Fruit fly (Drosophila melanogaster) whole organism, prepupa: ENCODE measurements around the gene Blos3.

Experiments
- CG10631 ChIP-seq: fragments of 200-800 bp; sonication (Bioruptor generic); optimal IDR thresholded peaks from 2 replicates; lab custom pipeline; 2016; ENCODE audit warnings: missing biosample characterization, missing genetic modification characterization
- CG10669 ChIP-seq: fragments of 200-800 bp; sonication (Bioruptor generic); optimal IDR thresholded peaks from 3 replicates; lab custom pipeline; 2018; ENCODE audit warnings: missing biosample characterization, mild to moderate bottlenecking, missing genetic modification characterization, moderate library complexity
- CG11294 ChIP-seq: fragments of 200-800 bp; sonication (Bioruptor generic); IDR thresholded peaks from 2 replicates; pipeline ENCODE4 v1.3.6; 2022; ENCODE audit warnings: missing biosample characterization, missing genetic modification characterization
- CG11762 ChIP-seq: fragments of 200-800 bp; sonication (Bioruptor generic); optimal IDR thresholded peaks from 3 replicates; lab custom pipeline; 2016; ENCODE audit warnings: missing biosample characterization, missing genetic modification characterization; ENCODE audit not compliant: insufficient read depth
- CG11902 ChIP-seq: fragments of 200-800 bp; sonication (Bioruptor generic); optimal IDR thresholded peaks from 3 replicates; lab custom pipeline; 2016; ENCODE audit warnings: missing biosample characterization, missing genetic modification characterization
- CG15336 ChIP-seq: fragments of 200-800 bp; sonication (Bioruptor generic); IDR thresholded peaks from 2 replicates; pipeline ENCODE4 v1.3.6; 2022; ENCODE audit warnings: missing biosample characterization, missing genetic modification characterization
- CG1621 ChIP-seq: fragments of 200-800 bp; sonication (Bioruptor generic); optimal IDR thresholded peaks from 3 replicates; lab custom pipeline; 2018; ENCODE audit warnings: missing biosample characterization, mild to moderate bottlenecking, missing genetic modification characterization
- CG3032 ChIP-seq: fragments of 200-800 bp; optimal IDR thresholded peaks from 2 replicates; lab custom pipeline; 2019; ENCODE audit warnings: missing biosample characterization, mild to moderate bottlenecking, missing genetic modification characterization, moderate library complexity
- CG31627 ChIP-seq: fragments of 200-800 bp; sonication (Bioruptor generic); optimal IDR thresholded peaks from 3 replicates; lab custom pipeline; 2016; ENCODE audit warnings: missing biosample characterization, missing genetic modification characterization
- CG32006 ChIP-seq: fragments of 200-800 bp; sonication (Bioruptor generic); optimal IDR thresholded peaks from 3 replicates; lab custom pipeline; 2017; ENCODE audit warnings: missing biosample characterization, mild to moderate bottlenecking, missing genetic modification characterization
- CG3919 ChIP-seq: fragments of 200-800 bp; sonication (Bioruptor generic); optimal IDR thresholded peaks from 3 replicates; lab custom pipeline; 2016; ENCODE audit warnings: missing biosample characterization, missing genetic modification characterization
- CG6163 ChIP-seq: fragments of 200-800 bp; sonication (Bioruptor generic); IDR thresholded peaks from 3 replicates; pipeline ENCODE4 v1.3.6; 2022; ENCODE audit warnings: missing biosample characterization, missing genetic modification characterization
- CG6276 ChIP-seq: fragments of 200-800 bp; sonication (Bioruptor generic); optimal IDR thresholded peaks from 2 replicates; lab custom pipeline; 2017; ENCODE audit warnings: missing biosample characterization, mild to moderate bottlenecking, missing genetic modification characterization
- CG6792 ChIP-seq: fragments of 200-800 bp; sonication (Bioruptor generic); optimal IDR thresholded peaks from 3 replicates; lab custom pipeline; 2016; ENCODE audit warnings: missing biosample characterization, missing genetic modification characterization
- CG6808 ChIP-seq: fragments of 200-800 bp; sonication (Bioruptor generic); optimal IDR thresholded peaks from 3 replicates; lab custom pipeline; 2017; ENCODE audit warnings: missing biosample characterization, missing genetic modification characterization, mild to moderate bottlenecking, moderate library complexity, missing genetic modification reagents
- CG6854 ChIP-seq: fragments of 200-800 bp; sonication (Bioruptor generic); optimal IDR thresholded peaks from 2 replicates; lab custom pipeline; 2017; ENCODE audit warnings: missing biosample characterization, mild to moderate bottlenecking, missing genetic modification characterization
- CG7368 ChIP-seq: fragments of 200-800 bp; sonication (Bioruptor generic); optimal IDR thresholded peaks from 3 replicates; lab custom pipeline; 2016; ENCODE audit warnings: missing biosample characterization, missing genetic modification characterization
- CG8119 ChIP-seq: fragments of 200-800 bp; sonication (Bioruptor generic); IDR thresholded peaks from 3 replicates; pipeline ENCODE4 v1.3.6; 2022; ENCODE audit warnings: missing biosample characterization, missing genetic modification characterization
- CG8319 ChIP-seq: fragments of 200-800 bp; sonication (Bioruptor generic); optimal IDR thresholded peaks from 3 replicates; lab custom pipeline; 2016; ENCODE audit warnings: missing biosample characterization, missing genetic modification characterization
- CG8632 ChIP-seq: fragments of 200-800 bp; sonication (Bioruptor generic); optimal IDR thresholded peaks from 3 replicates; lab custom pipeline; 2016; ENCODE audit warnings: missing biosample characterization, missing genetic modification characterization
- CG9139 ChIP-seq: fragments of 200-800 bp; sonication (Bioruptor generic); optimal IDR thresholded peaks from 3 replicates; lab custom pipeline; 2017; ENCODE audit warnings: missing biosample characterization, mild to moderate bottlenecking, missing genetic modification characterization
- Eip75B ChIP-seq: fragments of 200-800 bp; sonication (Bioruptor generic); optimal IDR thresholded peaks from 3 replicates; lab custom pipeline; 2016; ENCODE audit warnings: missing biosample characterization, missing genetic modification characterization
- Eip78C ChIP-seq: fragments of 200-800 bp; sonication (Bioruptor generic); peaks from one replicate; lab custom pipeline; 2016; ENCODE audit warnings: missing biosample characterization, missing genetic modification characterization
- Eip93F ChIP-seq: fragments of 200-800 bp; sonication (Bioruptor generic); optimal IDR thresholded peaks from 2 replicates; lab custom pipeline; 2016; ENCODE audit warnings: missing biosample characterization, mild to moderate bottlenecking, missing genetic modification characterization
- Ets21C ChIP-seq: fragments of 200-800 bp; sonication (Bioruptor generic); optimal IDR thresholded peaks from 3 replicates; lab custom pipeline; 2016; ENCODE audit warnings: missing biosample characterization, missing genetic modification characterization
- Ets96B ChIP-seq: fragments of 200-800 bp; optimal IDR thresholded peaks from 2 replicates; lab custom pipeline; 2019; ENCODE audit warnings: missing biosample characterization, mild to moderate bottlenecking, missing genetic modification characterization, moderate library complexity
- Hr38 ChIP-seq: sonication (Bioruptor generic); optimal IDR thresholded peaks from 2 replicates; lab custom pipeline; 2016; ENCODE audit warnings: missing biosample characterization, missing genetic modification characterization
- Hr4 ChIP-seq: fragments of 200-800 bp; sonication (Bioruptor generic); optimal IDR thresholded peaks from 3 replicates; lab custom pipeline; 2016; ENCODE audit warnings: missing biosample characterization, missing genetic modification characterization
- Smox ChIP-seq: fragments of 200-800 bp; sonication (Bioruptor generic); optimal IDR thresholded peaks from 3 replicates; lab custom pipeline; 2016; ENCODE audit warnings: missing biosample characterization, missing genetic modification characterization
- Sox102F ChIP-seq: fragments of 200-800 bp; sonication (Bioruptor generic); optimal IDR thresholded peaks from 2 replicates; lab custom pipeline; 2016; ENCODE audit warnings: missing biosample characterization, mild to moderate bottlenecking, missing genetic modification characterization
- Sox14 ChIP-seq: fragments of 200-800 bp; sonication (Bioruptor generic); optimal IDR thresholded peaks from 3 replicates; lab custom pipeline; 2016; ENCODE audit warnings: missing biosample characterization, missing genetic modification characterization
- cyc ChIP-seq: fragments of 200-800 bp; sonication (Bioruptor generic); optimal IDR thresholded peaks from 3 replicates; lab custom pipeline; 2016; ENCODE audit warnings: missing biosample characterization, missing genetic modification characterization
- dsx ChIP-seq: fragments of 200-800 bp; optimal IDR thresholded peaks from 3 replicates; lab custom pipeline; 2019; ENCODE audit warnings: missing biosample characterization, mild to moderate bottlenecking, missing genetic modification characterization, moderate library complexity; ENCODE audit not compliant: poor library complexity, severe bottlenecking
- eg ChIP-seq: fragments of 200-800 bp; sonication (Bioruptor generic); IDR thresholded peaks from 3 replicates; pipeline ENCODE4 v1.3.6; 2022; ENCODE audit warnings: missing biosample characterization, missing genetic modification characterization
- esn ChIP-seq: fragments of 200-800 bp; sonication (Bioruptor generic); optimal IDR thresholded peaks from 2 replicates; lab custom pipeline; 2016; ENCODE audit warnings: missing biosample characterization, mild to moderate bottlenecking, missing genetic modification characterization, moderate library complexity
- fd59A ChIP-seq: fragments of 200-800 bp; sonication (Bioruptor generic); optimal IDR thresholded peaks from 2 replicates; lab custom pipeline; 2017; ENCODE audit warnings: missing biosample characterization, mild to moderate bottlenecking, missing genetic modification characterization, missing genetic modification reagents
- fd85E ChIP-seq: fragments of 200-800 bp; sonication (Bioruptor generic); optimal IDR thresholded peaks from 3 replicates; lab custom pipeline; 2016; ENCODE audit warnings: missing biosample characterization, missing genetic modification characterization
- fkh ChIP-seq: fragments of 200-800 bp; sonication (Bioruptor generic); optimal IDR thresholded peaks from 3 replicates; lab custom pipeline; 2017; ENCODE audit warnings: missing biosample characterization, mild to moderate bottlenecking, missing genetic modification characterization, moderate library complexity
- lz ChIP-seq: fragments of 200-800 bp; sonication (Bioruptor generic); optimal IDR thresholded peaks from 3 replicates; lab custom pipeline; 2016; ENCODE audit warnings: missing biosample characterization, missing genetic modification characterization
- pdm3 ChIP-seq: fragments of 200-800 bp; sonication (Bioruptor generic); optimal IDR thresholded peaks from 3 replicates; lab custom pipeline; 2016; ENCODE audit warnings: missing biosample characterization, missing genetic modification characterization
- salr ChIP-seq, 2 experiments: fragments of 200-800 bp; sonication (Bioruptor generic); optimal IDR thresholded peaks; 3 replicates each; lab custom pipeline; 2016 to 2018; ENCODE audit warnings: missing biosample characterization in 2 of 2, missing genetic modification characterization in 2 of 2, mild to moderate bottlenecking in 1 of 2
- ss ChIP-seq, 2 experiments: fragments of 200-800 bp; sonication (Bioruptor generic); optimal IDR thresholded peaks; 2 replicates in 1 of 2; 3 replicates in 1 of 2; lab custom pipeline; 2017 to 2018; ENCODE audit warnings: mild to moderate bottlenecking in 2 of 2, missing biosample characterization in 2 of 2, missing genetic modification characterization in 2 of 2, moderate library complexity in 1 of 2
- svp ChIP-seq: fragments of 200-800 bp; sonication (Bioruptor generic); peaks from one replicate; lab custom pipeline; 2016; ENCODE audit warnings: missing biosample characterization, missing genetic modification characterization
- topi ChIP-seq: fragments of 200-800 bp; sonication (Bioruptor generic); optimal IDR thresholded peaks from 3 replicates; lab custom pipeline; 2016; ENCODE audit warnings: missing biosample characterization, missing genetic modification characterization
- vri ChIP-seq: fragments of 200-800 bp; sonication (Bioruptor generic); optimal IDR thresholded peaks from 3 replicates; lab custom pipeline; 2016; ENCODE audit warnings: missing biosample characterization, mild to moderate bottlenecking, missing genetic modification characterization

Blos3 gene

DNA sequence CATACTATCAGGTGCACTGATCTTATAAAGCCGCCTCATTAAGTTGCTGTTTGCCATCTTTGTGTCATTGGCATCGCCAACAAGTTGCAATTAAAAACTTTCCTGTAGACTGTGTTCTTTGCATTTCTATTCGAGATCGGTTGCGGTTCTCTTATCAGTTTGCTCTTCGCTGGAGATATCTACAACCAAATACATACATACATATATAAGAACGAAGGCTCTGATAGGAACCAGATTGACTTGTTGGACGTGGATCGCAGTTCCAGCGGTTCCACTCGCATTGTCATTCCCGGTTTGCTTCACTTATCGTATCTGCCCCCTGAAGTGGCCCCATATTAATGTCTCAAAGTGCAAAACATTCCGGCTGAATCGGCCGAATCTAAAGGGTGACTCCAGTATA, 45.2 kb upstream of the Blos3 start:
- TF ChIP-seq CG8632 (GFP tag; lab: Kevin White, UChicago) (no peak), CG3919 (GFP tag; lab: Kevin White, UChicago) (no peak), CG6276 (peak; percentile 29), vri (GFP tag; lab: Kevin White, UChicago) (peak; percentile 32), fd59A (GFP tag; lab: Kevin White, UChicago) (no peak), ss (GFP tag; optimal IDR thresholded peaks at IDR 0.05; lab: Kevin White, UChicago) (peak in 1 of 2 experiments; percentile 38), Eip78C (peak; percentile 44), CG9139 (GFP tag; lab: Kevin White, UChicago) (peak; percentile 25), svp (GFP tag; lab: Kevin White, UChicago) (peak; percentile 88), CG11294 (GFP tag; lab: Robert Waterston, UW) (no peak)

- TF ChIP-seq CG31627 (GFP tag; lab: Kevin White, UChicago) = no peak
- TF ChIP-seq svp (GFP tag; lab: Kevin White, UChicago) = peak; percentile 94
- no peak for TF ChIP-seq fkh (GFP tag; lab: Kevin White, UChicago)
- no peak for TF ChIP-seq CG10669 (GFP tag; lab: Kevin White, UChicago)
- peak; percentile 68 for TF ChIP-seq vri (GFP tag; lab: Kevin White, UChicago)
- TF ChIP-seq CG3032 (tag; lab: Kevin White, UChicago) = no peak
- no peak for TF ChIP-seq Hr4
- TF ChIP-seq eg (GFP tag; lab: Robert Waterston, UW) = no peak
- TF ChIP-seq Ets21C (GFP tag; lab: Kevin White, UChicago) = no peak
- TF ChIP-seq pdm3 = no peak
- TF ChIP-seq CG11762 (GFP tag; lab: Kevin White, UChicago) = no peak
- peak; percentile 56 for TF ChIP-seq Eip93F
- TF ChIP-seq cyc = no peak
- no peak for TF ChIP-seq CG6854 (GFP tag; lab: Kevin White, UChicago)
- TF ChIP-seq CG6792 (GFP tag; lab: Kevin White, UChicago) = no peak
- TF ChIP-seq, all 60 proteins: peak for 3
These were observed 44.0 kb upstream of the Blos3 start for dm6 chr3L:18825993-18826392.

DNA sequence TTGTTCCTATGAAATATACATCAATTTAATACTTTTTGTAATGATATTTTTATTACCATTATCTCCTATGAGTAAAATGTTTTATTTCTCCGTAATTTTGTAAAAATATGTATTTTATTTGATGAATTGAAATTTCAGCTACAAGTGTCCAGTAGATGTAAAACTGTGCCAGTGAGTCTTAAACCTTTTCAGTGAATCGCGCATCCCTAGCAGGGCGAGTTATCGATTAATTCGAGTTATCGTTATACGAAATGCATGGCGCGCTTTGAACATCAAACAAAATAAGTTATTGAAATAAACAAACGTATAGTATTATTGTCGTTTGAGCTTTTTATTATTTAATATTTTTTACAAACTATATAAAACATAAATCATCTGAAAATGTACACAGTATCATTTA, 41.7 kb upstream of the Blos3 start:
- TF ChIP-seq CG32006 (GFP tag; lab: Kevin White, UChicago) (no peak), CG11762 (GFP tag; lab: Kevin White, UChicago) (no peak), CG11902 (GFP tag; lab: Kevin White, UChicago) (no peak), CG1621 (tag; lab: Kevin White, UChicago) (no peak), dsx (no peak), CG6808 (GFP tag; lab: Kevin White, UChicago) (no peak), Ets96B (no peak), CG10631 (GFP tag; lab: Kevin White, UChicago) (no peak), ss (GFP tag; optimal IDR thresholded peaks at IDR 0.05; lab: Kevin White, UChicago) (no peak), Hr4 (peak; percentile 10), CG6792 (GFP tag; lab: Kevin White, UChicago) (no peak), Smox (GFP tag; lab: Kevin White, UChicago) (no peak), Sox102F (GFP tag; lab: Kevin White, UChicago) (no peak), lz (no peak), CG3919 (GFP tag; lab: Kevin White, UChicago) (no peak), CG9139 (GFP tag; lab: Kevin White, UChicago) (no peak), fkh (GFP tag; lab: Kevin White, UChicago) (no peak), CG31627 (GFP tag; lab: Kevin White, UChicago) (no peak), svp (GFP tag; lab: Kevin White, UChicago) (peak; percentile 34), esn (GFP tag; lab: Kevin White, UChicago) (peak; percentile 1), CG6163 (no peak), CG8319 (no peak), CG8119 (GFP tag; lab: Robert Waterston, UW) (no peak), Eip78C (no peak), Sox14 (GFP tag; lab: Kevin White, UChicago) (no peak), topi (no peak), Eip93F (peak; percentile 7), CG7368 (no peak), CG15336 (GFP tag; lab: Robert Waterston, UW) (no peak), fd85E (GFP tag; lab: Kevin White, UChicago) (no peak), Eip75B (GFP tag; lab: Kevin White, UChicago) (no peak), salr (GFP tag; optimal IDR thresholded peaks at IDR 0.05; lab: Kevin White, UChicago) (no peak), Hr38 (GFP tag; lab: Kevin White, UChicago) (no peak)
